Worm (Caenorhabditis elegans) whole organism, L4/young adult: ENCODE measurements around the gene emc-3.

ENCODE experiments used
- W03F9.2 ChIP-seq: fragments of 150-350 bp; optimal IDR thresholded peaks from 2 replicates; lab custom pipeline; 2014; ENCODE audit warnings: missing biosample characterization, missing genetic modification characterization
- dao-5 ChIP-seq: sonication (generic microtip); optimal IDR thresholded peaks from 2 replicates; lab custom pipeline; 2016; ENCODE audit warnings: missing genotype, missing genetic modification characterization, moderate library complexity, missing compliant biosample characterization
- him-1 ChIP-seq: sonication (generic microtip); optimal IDR thresholded peaks from 2 replicates; lab custom pipeline; 2016; ENCODE audit warnings: missing genotype, missing genetic modification reagents, missing genetic modification characterization, missing compliant biosample characterization

The emc-3 gene

DNA sequence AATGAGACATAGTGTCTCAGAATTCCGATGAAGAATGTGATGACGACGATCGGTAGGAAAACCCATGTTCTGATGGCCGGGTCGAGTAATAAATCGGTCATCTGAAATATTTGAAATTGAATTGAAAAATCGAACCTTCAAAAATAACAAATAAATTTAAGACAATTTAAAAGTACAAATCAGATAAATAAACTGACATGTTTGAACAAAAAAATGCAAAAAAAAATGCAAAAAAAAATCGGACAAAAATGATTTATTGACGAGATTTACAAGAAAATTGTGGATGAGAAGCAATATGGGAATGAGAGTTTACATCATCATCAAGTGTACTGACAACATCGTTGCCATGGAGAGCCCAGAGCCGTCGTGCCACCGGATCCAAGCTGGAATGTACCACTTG lies at the start of gene emc-3:
Gene emc-3 (minus strand): TSS at position 101 of the 400 bp plus-strand sequence.
- TF ChIP-seq dao-5 (no peak), W03F9.2 (tag; lab: Kevin White, UChicago) (no peak), him-1 (tag; lab: Kevin White, UChicago) (no peak)

ce11 chrIV:13429240-13429639 lies 47.5 kb upstream of the emc-3 start, which contains the start of gene K09B11.4:
K09B11.4 (plus strand) TSS chrIV:13429540.
- TF ChIP-seq W03F9.2 (tag; lab: Kevin White, UChicago), result no peak
- no peak for TF ChIP-seq dao-5
- no peak for TF ChIP-seq him-1 (tag; lab: Kevin White, UChicago)

DNA sequence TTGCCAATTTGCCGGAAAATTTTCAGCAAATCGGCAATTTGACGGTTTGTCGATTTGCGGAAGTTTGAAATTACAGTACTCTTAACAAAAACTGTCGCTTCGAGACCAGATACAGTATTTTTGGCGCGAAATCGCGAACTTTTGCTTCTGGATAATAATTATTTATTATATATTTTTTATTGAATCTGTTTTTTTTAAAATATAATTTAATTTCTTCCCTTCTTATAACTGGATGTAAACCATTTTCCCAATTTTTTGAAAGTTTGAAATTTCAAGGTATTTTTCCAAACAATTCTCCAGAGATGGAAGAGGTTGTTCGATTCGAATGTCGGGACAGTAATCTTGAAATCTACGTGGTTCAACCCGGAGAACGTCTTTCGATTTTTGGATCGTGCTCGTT lies 40.5 kb upstream of the emc-3 start, which contains the start of gene nol-9:
Gene nol-9 (plus strand): TSS at position 301 of the 400 bp plus-strand sequence.
- no peak for TF ChIP-seq W03F9.2 (tag; lab: Kevin White, UChicago)
- TF ChIP-seq dao-5, result no peak
- TF ChIP-seq him-1 (tag; lab: Kevin White, UChicago), result no peak

DNA sequence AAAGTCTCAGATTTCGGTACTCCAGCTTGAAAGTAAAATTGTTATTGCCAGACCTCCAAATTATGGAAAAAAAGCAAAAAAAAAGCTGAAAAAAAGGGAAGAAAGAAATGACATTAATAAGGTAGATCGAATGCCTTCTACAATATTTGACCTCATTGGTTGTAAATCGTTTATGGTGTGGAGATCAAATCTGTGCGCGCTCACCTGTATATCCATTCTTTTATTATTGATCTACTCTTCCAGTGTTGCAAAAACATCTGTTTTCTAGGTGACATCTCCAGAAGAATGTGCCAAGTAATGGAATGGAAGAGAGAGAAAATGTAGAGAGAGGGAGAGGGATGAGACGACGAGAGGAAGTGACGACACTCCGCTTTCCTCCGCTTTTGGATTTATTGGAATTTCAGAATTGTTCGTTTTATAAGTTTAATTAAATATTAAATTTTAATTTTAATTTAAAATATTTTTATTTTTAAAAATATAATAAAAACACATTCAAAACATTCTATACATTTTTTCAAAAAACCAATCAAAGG lies 34.1 kb upstream of the emc-3 start, which contains the start of the genes pik-1 and aptf-2:
Gene pik-1 (plus strand): TSS at position 303 of the 533 bp plus-strand sequence.
Gene aptf-2 (minus strand): TSS at position 313 of the 533 bp plus-strand sequence.
- TF ChIP-seq W03F9.2 (tag; lab: Kevin White, UChicago) (no peak), dao-5 (no peak), him-1 (tag; lab: Kevin White, UChicago) (no peak)

ce11 chrIV:13412845-13413383 lies 31.2 kb upstream of the emc-3 start, which contains the start of gene gcl-1:
gcl-1 (minus strand) TSS chrIV:13412895.
- no peak for TF ChIP-seq him-1 (tag; lab: Kevin White, UChicago)
- TF ChIP-seq W03F9.2 (tag; lab: Kevin White, UChicago), result no peak
- no peak for TF ChIP-seq dao-5

ce11 chrIV:13408018-13408417 lies 26.3 kb upstream of the emc-3 start, which contains the start of gene Y62E10A.19:
Y62E10A.19 (minus strand) TSS chrIV:13408306.
- TF ChIP-seq dao-5 (no peak), him-1 (tag; lab: Kevin White, UChicago) (no peak), W03F9.2 (tag; lab: Kevin White, UChicago) (no peak)

DNA sequence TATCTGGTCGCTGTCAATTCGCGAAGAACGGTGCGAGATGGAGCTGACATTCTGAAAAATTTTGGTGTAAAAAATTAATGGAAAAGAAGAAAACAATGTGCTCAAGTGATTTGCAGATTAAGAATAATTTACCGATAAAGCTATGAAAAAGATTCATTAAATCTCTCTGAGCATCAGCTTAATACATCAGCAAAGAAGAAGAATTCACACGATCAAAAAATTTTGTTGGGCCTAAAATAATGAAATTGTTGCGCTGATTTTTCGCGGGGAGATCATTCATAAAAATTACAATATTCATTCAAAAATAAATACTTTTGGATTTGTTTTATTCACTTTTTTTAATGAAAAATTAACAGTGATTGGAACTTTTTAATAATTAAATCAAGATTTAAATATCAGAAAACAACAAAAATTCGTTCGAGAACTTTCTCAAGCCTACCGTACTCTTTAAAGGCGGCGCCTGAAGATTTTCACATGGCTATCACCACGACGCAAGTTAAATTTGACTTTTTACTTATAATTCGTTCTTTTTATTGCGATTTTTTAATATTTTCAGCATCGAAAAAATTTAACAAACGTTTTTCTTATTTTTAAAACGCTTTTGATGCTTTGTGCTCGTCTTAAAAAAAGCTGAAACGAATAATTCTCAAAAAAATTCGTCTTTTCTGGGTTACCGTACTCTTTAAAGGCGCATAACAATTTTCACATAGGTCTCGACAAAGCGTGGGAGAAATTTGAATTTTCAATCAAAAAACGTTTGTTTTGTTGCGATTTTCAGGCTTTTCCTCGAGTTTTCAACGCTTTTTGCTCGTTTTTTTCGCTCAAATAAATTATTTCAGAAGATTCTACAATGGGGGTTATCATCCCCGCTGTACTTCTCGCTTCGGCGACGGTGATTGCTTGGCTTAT lies 19.0 kb upstream of the emc-3 start, which contains the start of the genes memi-2 and cyp-31A5:
Gene memi-2 (minus strand): TSS at position 51 of the 909 bp plus-strand sequence.
Gene cyp-31A5 (plus strand): TSS at position 834 of the 909 bp plus-strand sequence.
- TF ChIP-seq W03F9.2 (tag; lab: Kevin White, UChicago) (no peak), him-1 (tag; lab: Kevin White, UChicago) (no peak), dao-5 (no peak)

ce11 chrIV:13398728-13399127 lies 17.0 kb upstream of the emc-3 start, which contains the start of gene Y62E10A.13:
Y62E10A.13 (minus strand) TSS chrIV:13399053.
- TF ChIP-seq dao-5 (no peak), him-1 (tag; lab: Kevin White, UChicago) (no peak), W03F9.2 (tag; lab: Kevin White, UChicago) (no peak)

DNA sequence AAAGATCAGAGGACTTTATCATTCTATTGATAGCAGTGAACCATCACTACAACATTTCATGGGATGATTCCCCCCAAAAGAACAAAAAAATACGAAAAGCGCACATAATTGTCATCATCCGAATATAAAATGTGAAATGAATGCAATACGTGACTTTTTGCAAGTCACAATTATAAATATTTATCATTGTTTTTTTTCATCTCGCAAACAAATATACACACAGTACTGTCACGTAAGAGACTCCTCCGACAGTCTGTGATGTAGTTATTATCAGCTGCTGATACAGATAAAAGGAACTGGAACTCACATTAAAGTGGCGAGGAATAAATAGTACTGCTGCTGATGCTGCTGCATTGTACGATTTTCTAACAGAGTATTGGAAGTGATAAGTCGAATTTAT lies 14.7 kb upstream of the emc-3 start:
- no peak for TF ChIP-seq dao-5
- no peak for TF ChIP-seq him-1 (tag; lab: Kevin White, UChicago)
- TF ChIP-seq W03F9.2 (tag; lab: Kevin White, UChicago), result no peak

DNA sequence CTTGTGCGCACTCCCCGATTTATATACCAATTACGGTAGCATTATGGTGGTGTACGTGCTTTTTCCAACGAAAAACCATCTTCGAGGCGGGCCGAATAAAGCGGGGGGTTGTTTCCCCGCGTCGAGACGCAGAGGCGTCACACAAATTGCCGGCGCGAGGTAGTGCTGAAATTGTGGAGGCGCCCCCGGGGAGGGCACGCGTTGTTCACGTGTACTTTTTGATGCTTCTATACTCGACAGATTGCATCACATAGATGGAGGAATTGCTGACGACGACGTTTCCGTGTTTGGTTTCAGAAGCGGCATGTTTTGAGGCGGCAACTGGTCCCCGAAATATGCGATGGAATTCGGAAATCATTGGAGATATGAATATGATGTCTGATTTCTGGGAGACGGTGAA lies 13.5 kb upstream of the emc-3 start:
- TF ChIP-seq him-1 (tag; lab: Kevin White, UChicago), result peak; percentile 67
- TF ChIP-seq dao-5, result no peak

- TF ChIP-seq him-1 (tag; lab: Kevin White, UChicago) (no peak), W03F9.2 (tag; lab: Kevin White, UChicago) (no peak), dao-5 (no peak)
These were observed 13.0 kb upstream of the emc-3 start for ce11 chrIV:13394686-13395085.

DNA sequence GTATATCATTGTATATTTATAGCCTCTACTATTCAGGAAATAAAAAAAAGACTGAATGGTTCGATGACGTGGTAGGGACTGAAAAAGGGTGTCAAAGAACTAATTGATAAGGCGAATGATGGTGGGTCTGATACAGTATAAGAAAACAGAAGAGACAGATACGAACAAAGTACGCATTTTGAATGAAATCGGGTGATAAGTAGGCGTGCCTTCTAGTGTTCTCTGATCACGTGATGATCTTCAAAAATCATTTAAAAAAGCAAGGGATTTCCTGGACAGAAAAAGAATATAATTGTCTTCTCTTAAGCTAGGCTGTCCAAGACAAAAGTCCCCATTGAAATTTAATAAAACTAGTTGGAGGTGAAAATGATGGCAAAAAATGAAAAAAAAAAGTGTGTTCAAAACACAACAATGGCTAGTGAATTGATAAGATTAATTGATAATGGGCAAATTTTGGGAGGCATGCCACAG lies 11.6 kb upstream of the emc-3 start:
- TF ChIP-seq W03F9.2 (tag; lab: Kevin White, UChicago) (peak; percentile 21), him-1 (tag; lab: Kevin White, UChicago) (no peak)

ce11 chrIV:13392230-13392629 lies 10.5 kb upstream of the emc-3 start:
- TF ChIP-seq him-1 (tag; lab: Kevin White, UChicago) (no peak), W03F9.2 (tag; lab: Kevin White, UChicago) (no peak), dao-5 (no peak)
